Fruit fly (Drosophila melanogaster) whole organism, embryonic: ENCODE results near the gene Ssu72.
A peak's percentile ranks its signal among the peaks of the same experiment; 100 is the strongest.

ENCODE experiments used
- CG10959 ChIP-seq: fragments of 200-800 bp; sonication (Bioruptor generic); IDR thresholded peaks from 2 replicates; pipeline ENCODE4 v1.3.6; 2022; ENCODE audit warnings: missing biosample characterization, missing genetic modification characterization
- CG10979 ChIP-seq: fragments of 200-800 bp; sonication (Bioruptor generic); optimal IDR thresholded peaks from 2 replicates; lab custom pipeline; 2018; ENCODE audit warnings: missing biosample characterization, mild to moderate bottlenecking, missing genetic modification characterization, moderate library complexity
- CG11504 ChIP-seq: fragments of 200-800 bp; sonication (Bioruptor generic); optimal IDR thresholded peaks from 3 replicates; lab custom pipeline; 2019; ENCODE audit warnings: missing biosample characterization, mild to moderate bottlenecking, missing genetic modification characterization, moderate library complexity
- CG12236 ChIP-seq: fragments of 200-800 bp; sonication (Bioruptor generic); optimal IDR thresholded peaks from 2 replicates; lab custom pipeline; 2016; ENCODE audit warnings: missing biosample characterization, missing genetic modification characterization
- CG12391 ChIP-seq: fragments of 200-800 bp; sonication (Bioruptor generic); optimal IDR thresholded peaks from 3 replicates; lab custom pipeline; 2018; ENCODE audit warnings: missing biosample characterization, mild to moderate bottlenecking, missing genetic modification characterization, moderate library complexity
- CG12744 ChIP-seq: fragments of 200-800 bp; sonication (Bioruptor generic); optimal IDR thresholded peaks from 2 replicates; lab custom pipeline; 2016; ENCODE audit warnings: missing biosample characterization, missing genetic modification characterization
- CG13894 ChIP-seq: fragments of 200-800 bp; sonication (Bioruptor generic); optimal IDR thresholded peaks from 3 replicates; lab custom pipeline; 2018; ENCODE audit warnings: missing biosample characterization, mild to moderate bottlenecking, missing genetic modification characterization, moderate library complexity
- CG15073 ChIP-seq: fragments of 200-800 bp; sonication (Bioruptor generic); optimal IDR thresholded peaks from 2 replicates; lab custom pipeline; 2016; ENCODE audit warnings: missing biosample characterization, missing genetic modification characterization
- CG18011 ChIP-seq: fragments of 200-800 bp; sonication (Bioruptor generic); optimal IDR thresholded peaks from 2 replicates; lab custom pipeline; 2017; ENCODE audit warnings: missing biosample characterization, missing genetic modification characterization, mild to moderate bottlenecking, moderate library complexity, missing genotype
- CG18476 ChIP-seq: fragments of 200-800 bp; sonication (Bioruptor generic); optimal IDR thresholded peaks from 2 replicates; lab custom pipeline; 2016; ENCODE audit warnings: missing biosample characterization, mild to moderate bottlenecking, missing genetic modification characterization
- CG18764 ChIP-seq: fragments of 200-800 bp; sonication (Bioruptor generic); optimal IDR thresholded peaks from 3 replicates; lab custom pipeline; 2016; ENCODE audit warnings: missing biosample characterization, missing genetic modification characterization
- CG2116 ChIP-seq: fragments of 200-800 bp; sonication (Bioruptor generic); optimal IDR thresholded peaks from 3 replicates; lab custom pipeline; 2018; ENCODE audit warnings: missing biosample characterization, mild to moderate bottlenecking, missing genetic modification characterization
- CG2120 ChIP-seq: fragments of 200-800 bp; sonication (Bioruptor generic); optimal IDR thresholded peaks from 3 replicates; lab custom pipeline; 2016; ENCODE audit warnings: missing biosample characterization, missing genetic modification characterization
- CG30431 ChIP-seq: fragments of 200-800 bp; sonication (Bioruptor generic); optimal IDR thresholded peaks from 2 replicates; lab custom pipeline; 2017; ENCODE audit warnings: missing biosample characterization, missing genetic modification characterization
- CG31365 ChIP-seq: fragments of 200-800 bp; sonication (Bioruptor generic); optimal IDR thresholded peaks from 2 replicates; lab custom pipeline; 2018; ENCODE audit warnings: missing biosample characterization, mild to moderate bottlenecking, missing genetic modification characterization
- CG3847 ChIP-seq: fragments of 200-800 bp; sonication (Bioruptor generic); IDR thresholded peaks from 2 replicates; pipeline ENCODE4 v1.3.6; 2022; ENCODE audit warnings: missing biosample characterization, missing genetic modification characterization
- CG42726 ChIP-seq: fragments of 200-800 bp; sonication (Bioruptor generic); IDR thresholded peaks from 2 replicates; pipeline ENCODE4 v1.3.6; 2022; ENCODE audit warnings: missing biosample characterization, missing genetic modification characterization; ENCODE audit not compliant: partially characterized antibody
- CG4854 ChIP-seq: fragments of 200-800 bp; sonication (Bioruptor generic); optimal IDR thresholded peaks from 2 replicates; lab custom pipeline; 2016; ENCODE audit warnings: missing biosample characterization, missing genetic modification characterization, inconsistent platforms
- CG6254 ChIP-seq: fragments of 200-800 bp; sonication (Bioruptor generic); optimal IDR thresholded peaks from 3 replicates; lab custom pipeline; 2017; ENCODE audit warnings: mild to moderate bottlenecking, missing biosample characterization, missing genetic modification reagents, missing genetic modification characterization
- CG9817 ChIP-seq: fragments of 200-800 bp; sonication (Bioruptor generic); optimal IDR thresholded peaks from 2 replicates; lab custom pipeline; 2018; ENCODE audit warnings: missing biosample characterization, mild to moderate bottlenecking, missing genetic modification characterization, moderate library complexity
- D19B ChIP-seq: fragments of 200-800 bp; sonication (Bioruptor generic); optimal IDR thresholded peaks from 2 replicates; lab custom pipeline; 2017; ENCODE audit warnings: missing biosample characterization, mild to moderate bottlenecking, missing genetic modification characterization
- Elba2 ChIP-seq: fragments of 200-800 bp; sonication (Bioruptor generic); optimal IDR thresholded peaks from 3 replicates; lab custom pipeline; 2016; ENCODE audit warnings: missing biosample characterization, missing genetic modification characterization
- Fer1 ChIP-seq: fragments of 200-800 bp; sonication (Bioruptor generic); optimal IDR thresholded peaks from 2 replicates; lab custom pipeline; 2017; ENCODE audit warnings: missing biosample characterization, mild to moderate bottlenecking, missing genetic modification characterization
- HLH3B ChIP-seq: fragments of 200-800 bp; sonication (Bioruptor generic); IDR thresholded peaks from 2 replicates; pipeline ENCODE4 v1.3.6; 2022; ENCODE audit warnings: missing biosample characterization, missing genetic modification characterization
- HmgD ChIP-seq: fragments of 200-800 bp; sonication (Bioruptor generic); optimal IDR thresholded peaks from 3 replicates; lab custom pipeline; 2016; ENCODE audit warnings: missing biosample characterization, missing genetic modification characterization
- MESR4 ChIP-seq: fragments of 200-800 bp; sonication (Bioruptor generic); optimal IDR thresholded peaks from 2 replicates; lab custom pipeline; 2018; ENCODE audit warnings: missing biosample characterization, mild to moderate bottlenecking, missing genetic modification characterization, moderate library complexity
- Med ChIP-seq: fragments of 200-800 bp; sonication (Bioruptor generic); peaks from one replicate; lab custom pipeline; 2016; ENCODE audit warnings: missing biosample characterization, missing genetic modification characterization, mild to moderate bottlenecking, inconsistent platforms, moderate library complexity
- Ravus ChIP-seq: fragments of 200-800 bp; sonication (Bioruptor generic); IDR thresholded peaks from 2 replicates; pipeline ENCODE4 v1.3.6; 2022; ENCODE audit warnings: missing biosample characterization, missing genetic modification characterization
- Sry-β ChIP-seq: fragments of 200-800 bp; sonication (Bioruptor generic); optimal IDR thresholded peaks from 2 replicates; lab custom pipeline; 2018; ENCODE audit warnings: missing biosample characterization, mild to moderate bottlenecking, missing genetic modification characterization, moderate library complexity
- Xbp1 ChIP-seq: fragments of 200-800 bp; sonication (Bioruptor generic); optimal IDR thresholded peaks from 3 replicates; lab custom pipeline; 2016; ENCODE audit warnings: missing biosample characterization, mild to moderate bottlenecking, missing genetic modification characterization
- ab ChIP-seq: fragments of 200-800 bp; sonication (Bioruptor generic); optimal IDR thresholded peaks from 2 replicates; lab custom pipeline; 2016; ENCODE audit warnings: missing biosample characterization, missing genetic modification characterization
- br ChIP-seq: fragments of >200 bp; optimal IDR thresholded peaks from 2 replicates; lab custom pipeline; 2017
- btn ChIP-seq: fragments of 200-800 bp; sonication (Bioruptor generic); optimal IDR thresholded peaks from 2 replicates; lab custom pipeline; 2016; ENCODE audit warnings: missing biosample characterization, missing genetic modification characterization
- caup ChIP-seq: fragments of 200-800 bp; sonication (Bioruptor generic); optimal IDR thresholded peaks from 3 replicates; lab custom pipeline; 2017; ENCODE audit warnings: missing biosample characterization, mild to moderate bottlenecking, missing genetic modification characterization, moderate library complexity; ENCODE audit not compliant: severe bottlenecking
- chm ChIP-seq: fragments of 200-800 bp; sonication (Bioruptor generic); IDR thresholded peaks from 2 replicates; pipeline ENCODE4 v1.3.6; 2022; ENCODE audit warnings: missing biosample characterization, missing genetic modification characterization
- en ChIP-seq: fragments of 200-800 bp; sonication (Bioruptor generic); optimal IDR thresholded peaks from 2 replicates; lab custom pipeline; 2016; ENCODE audit warnings: missing biosample characterization, missing genetic modification characterization
- eyg ChIP-seq: fragments of 200-800 bp; sonication (Bioruptor generic); optimal IDR thresholded peaks from 3 replicates; lab custom pipeline; 2016; ENCODE audit warnings: missing biosample characterization, missing genetic modification characterization
- ftz-f1 ChIP-seq: fragments of 200-800 bp; sonication (Bioruptor generic); optimal IDR thresholded peaks from 2 replicates; lab custom pipeline; 2016; ENCODE audit warnings: missing biosample characterization, missing genetic modification characterization
- grn ChIP-seq: fragments of 200-800 bp; sonication (Bioruptor generic); optimal IDR thresholded peaks from 3 replicates; lab custom pipeline; 2017; ENCODE audit warnings: missing biosample characterization, missing genetic modification characterization
- ham ChIP-seq: fragments of 200-800 bp; sonication (Bioruptor generic); IDR thresholded peaks from 2 replicates; pipeline ENCODE4 v1.3.6; 2022; ENCODE audit warnings: missing biosample characterization, missing genetic modification characterization
- pros ChIP-seq: fragments of 200-800 bp; sonication (Bioruptor generic); optimal IDR thresholded peaks from 3 replicates; lab custom pipeline; 2019; ENCODE audit warnings: missing biosample characterization, mild to moderate bottlenecking, missing genetic modification characterization, moderate library complexity
- rib ChIP-seq: fragments of 200-800 bp; sonication (Bioruptor generic); IDR thresholded peaks from 2 replicates; pipeline ENCODE4 v1.3.6; 2022; ENCODE audit warnings: missing biosample characterization, missing genetic modification characterization
- sc ChIP-seq, 3 experiments: fragments of >200 bp in 2 of 3; fragments of 200-800 bp in 1 of 3; sonication (Bioruptor generic) in 1 of 3; optimal IDR thresholded peaks; 2 replicates in 2 of 3; 3 replicates in 1 of 3; lab custom pipeline; 2017; ENCODE audit warnings: mild to moderate bottlenecking in 1 of 3, missing biosample characterization in 1 of 3, missing genetic modification characterization in 1 of 3, missing genetic modification reagents in 1 of 3
- sob ChIP-seq: fragments of 200-800 bp; sonication (Bioruptor generic); IDR thresholded peaks from 2 replicates; pipeline ENCODE4 v1.3.6; 2022; ENCODE audit warnings: missing biosample characterization, missing genetic modification characterization
- tap ChIP-seq: fragments of 200-800 bp; optimal IDR thresholded peaks from 3 replicates; lab custom pipeline; 2019; ENCODE audit warnings: missing biosample characterization, mild to moderate bottlenecking, missing genetic modification characterization, moderate library complexity
- tna ChIP-seq: fragments of 200-800 bp; sonication (Bioruptor generic); IDR thresholded peaks from 2 replicates; pipeline ENCODE4 v1.3.6; 2022; ENCODE audit warnings: missing biosample characterization, missing genetic modification characterization; ENCODE audit not compliant: partially characterized antibody
- vnd ChIP-seq: fragments of 200-800 bp; sonication (Bioruptor generic); IDR thresholded peaks from 3 replicates; pipeline ENCODE4 v1.3.6; 2022; ENCODE audit warnings: missing biosample characterization, missing genetic modification characterization; ENCODE audit not compliant: partially characterized antibody
- wor ChIP-seq: fragments of 200-800 bp; sonication (Bioruptor generic); IDR thresholded peaks from 2 replicates; pipeline ENCODE4 v1.3.6; 2022; ENCODE audit warnings: missing biosample characterization, missing genetic modification characterization
- zen2 ChIP-seq: fragments of 200-800 bp; sonication (Bioruptor generic); IDR thresholded peaks from 3 replicates; pipeline ENCODE4 v1.3.6; 2022; ENCODE audit warnings: missing biosample characterization, missing genetic modification characterization; ENCODE audit not compliant: partially characterized antibody

Gene Ssu72

dm6 chrX:19663859-19664728 is at the start of gene Ssu72, which contains the start of gene CG14223 (continued):
- TF ChIP-seq zen2: peak; percentile 91
- no peak for TF ChIP-seq Fer1 (GFP tag; lab: Kevin White, UChicago)
- TF ChIP-seq HLH3B: no peak
- no peak for TF ChIP-seq ab
- no peak for TF ChIP-seq CG18011 (GFP tag; lab: Kevin White, UChicago)
- no peak for TF ChIP-seq rib (GFP tag; lab: Robert Waterston, UW)
- TF ChIP-seq CG2116 (GFP tag; lab: Kevin White, UChicago): peak; percentile 40
- TF ChIP-seq CG6254 (GFP tag; lab: Kevin White, UChicago): no peak
- no peak for TF ChIP-seq eyg (GFP tag; lab: Kevin White, UChicago)
- TF ChIP-seq Sry-β (GFP tag; lab: Kevin White, UChicago): no peak
- no peak for TF ChIP-seq CG30431 (GFP tag; lab: Kevin White, UChicago)
- TF ChIP-seq CG11504 (tag; lab: Kevin White, UChicago): no peak
- TF ChIP-seq CG10979 (tag; lab: Kevin White, UChicago): no peak
- no peak for TF ChIP-seq Elba2
- TF ChIP-seq CG12236: no peak
- no peak for TF ChIP-seq wor (GFP tag; lab: Robert Waterston, UW)
- TF ChIP-seq en (GFP tag; lab: Kevin White, UChicago): no peak
- no peak for TF ChIP-seq chm (GFP tag; lab: Robert Waterston, UW)
- no peak for TF ChIP-seq ftz-f1 (GFP tag; lab: Kevin White, UChicago)
- no peak for TF ChIP-seq CG18764 (GFP tag; lab: Kevin White, UChicago)
- no peak for TF ChIP-seq CG9817
- TF ChIP-seq br: no peak
- TF ChIP-seq MESR4 (GFP tag; lab: Kevin White, UChicago): peak; percentile 74
- TF ChIP-seq CG13894: no peak
- TF ChIP-seq CG12744: no peak
- TF ChIP-seq HmgD: no peak
- TF ChIP-seq tna: peak; percentile 60
- no peak for TF ChIP-seq D19B (GFP tag; lab: Kevin White, UChicago)
- TF ChIP-seq ham (GFP tag; lab: Robert Waterston, UW): no peak
- peak; percentile 95 for TF ChIP-seq CG3847 (GFP tag; lab: Robert Waterston, UW)
- no peak for TF ChIP-seq CG15073 (GFP tag; lab: Kevin White, UChicago)
- TF ChIP-seq CG10959 (GFP tag; lab: Robert Waterston, UW): no peak
- no peak for TF ChIP-seq pros (GFP tag; lab: Kevin White, UChicago)
- TF ChIP-seq CG12391: peak; percentile 3
- TF ChIP-seq Med: peak; percentile 82
- no peak for TF ChIP-seq CG31365 (tag; lab: Kevin White, UChicago)
- TF ChIP-seq CG18476 (GFP tag; lab: Kevin White, UChicago): no peak
- TF ChIP-seq sc (optimal IDR thresholded peaks at IDR 0.05; lab: Kevin White, UChicago): no peak
- TF ChIP-seq sc (GFP tag; optimal IDR thresholded peaks at IDR 0.05; lab: Kevin White, UChicago): no peak
- TF ChIP-seq caup: no peak
- TF ChIP-seq vnd (GFP tag; lab: Robert Waterston, UW): peak; percentile 70
- TF ChIP-seq Ravus: no peak
- TF ChIP-seq CG2120: no peak
- no peak for TF ChIP-seq CG4854 (GFP tag; lab: Kevin White, UChicago)
- TF ChIP-seq tap (tag; lab: Kevin White, UChicago): no peak
- no peak for TF ChIP-seq grn (GFP tag; lab: Kevin White, UChicago)
- TF ChIP-seq CG42726 (GFP tag; lab: Robert Waterston, UW): peak; percentile 64; the same call in 1 of the 2 replicates
- no peak for TF ChIP-seq sob (GFP tag; lab: Robert Waterston, UW)
- no peak for TF ChIP-seq Xbp1 (GFP tag; lab: Kevin White, UChicago)
- no peak for TF ChIP-seq btn (GFP tag; lab: Kevin White, UChicago)
